Worm (Caenorhabditis elegans) whole organism, young adult: ENCODE results near the gene znf-207.

Experiments used
- C17E4.6 ChIP-seq: fragments of 200-800 bp; sonication (Bioruptor generic); IDR thresholded peaks from 2 replicates; pipeline ENCODE4 v1.3.6; 2022; ENCODE audit warnings: missing genetic modification reagents, missing genetic modification characterization, missing compliant biosample characterization
- D2030.7 ChIP-seq: fragments of 200-800 bp; sonication (Bioruptor generic); IDR thresholded peaks from 2 replicates; pipeline ENCODE4 v1.3.6; 2022; ENCODE audit warnings: missing genetic modification reagents, missing genetic modification characterization, missing compliant biosample characterization
- F22D6.2 ChIP-seq: sonication (generic microtip); optimal IDR thresholded peaks from 2 replicates; lab custom pipeline; 2016; ENCODE audit warnings: mild to moderate bottlenecking, missing genetic modification characterization, missing compliant biosample characterization
- F33H1.4 ChIP-seq: fragments of 200-800 bp; sonication (Bioruptor generic); IDR thresholded peaks from 2 replicates; pipeline ENCODE4 v1.3.6; 2022; ENCODE audit warnings: missing genetic modification reagents, missing genetic modification characterization, missing compliant biosample characterization
- F39B2.1 ChIP-seq: fragments of 200-800 bp; sonication (Bioruptor generic); IDR thresholded peaks from 2 replicates; pipeline ENCODE4 v1.3.6; 2022; ENCODE audit warnings: missing genetic modification reagents, missing genetic modification characterization, missing compliant biosample characterization
- F49E8.2 ChIP-seq: sonication (generic microtip); optimal IDR thresholded peaks from 3 replicates; lab custom pipeline; 2017; ENCODE audit warnings: missing genetic modification characterization, mild to moderate bottlenecking, missing compliant biosample characterization, antibody characterized with exemption, moderate library complexity; ENCODE audit not compliant: insufficient read depth
- F57A8.1 ChIP-seq: fragments of 200-800 bp; sonication (Bioruptor generic); optimal IDR thresholded peaks from 2 replicates; lab custom pipeline; 2018; ENCODE audit warnings: mild to moderate bottlenecking, missing genetic modification characterization, moderate library complexity, missing compliant biosample characterization
- Y53G8AR.9 ChIP-seq: fragments of 200-800 bp; sonication (Bioruptor generic); conservative IDR thresholded peaks from 2 replicates; pipeline ENCODE4 v1.3.6; 2022; ENCODE audit warnings: missing genetic modification reagents, missing genetic modification characterization, missing compliant biosample characterization
- Y79H2A.3 ChIP-seq: fragments of 200-800 bp; sonication (Bioruptor generic); conservative IDR thresholded peaks from 2 replicates; pipeline ENCODE4 v1.3.6; 2022; ENCODE audit warnings: missing genetic modification reagents, missing genetic modification characterization, missing compliant biosample characterization
- Y95B8A.8 ChIP-seq: fragments of 200-800 bp; sonication (Bioruptor generic); IDR thresholded peaks from 2 replicates; pipeline ENCODE4 v1.3.6; 2022; ENCODE audit warnings: missing genetic modification reagents, missing genetic modification characterization, missing compliant biosample characterization
- aptf-2 ChIP-seq: fragments of 200-800 bp; sonication (Bioruptor generic); conservative IDR thresholded peaks from 2 replicates; pipeline ENCODE4 v1.3.6; 2022; ENCODE audit warnings: missing genetic modification reagents, missing genetic modification characterization, missing compliant biosample characterization
- aptf-3 ChIP-seq: fragments of 200-800 bp; sonication (Bioruptor generic); IDR thresholded peaks from 2 replicates; pipeline ENCODE4 v1.3.6; 2022; ENCODE audit warnings: missing genetic modification characterization, missing compliant biosample characterization
- attf-6 ChIP-seq: fragments of 200-800 bp; sonication (Bioruptor generic); IDR thresholded peaks from 2 replicates; pipeline ENCODE4 v1.3.6; 2022; ENCODE audit warnings: missing genetic modification reagents, missing genetic modification characterization, missing compliant biosample characterization
- ceh-100 ChIP-seq: fragments of 200-800 bp; sonication (Bioruptor generic); IDR thresholded peaks from 2 replicates; pipeline ENCODE4 v1.3.6; 2022; ENCODE audit warnings: missing genetic modification reagents, missing genetic modification characterization, missing compliant biosample characterization
- dox-1 ChIP-seq: fragments of 200-800 bp; sonication (Bioruptor generic); IDR thresholded peaks from 2 replicates; pipeline ENCODE4 v1.3.6; 2022; ENCODE audit warnings: missing genetic modification reagents, missing genetic modification characterization, missing compliant biosample characterization
- efl-1 ChIP-seq: fragments of 150-350 bp; optimal IDR thresholded peaks from 2 replicates; lab custom pipeline; 2014; ENCODE audit warnings: missing biosample characterization, missing genetic modification reagents, missing genetic modification characterization
- egl-44 ChIP-seq: fragments of 200-800 bp; sonication (Bioruptor generic); IDR thresholded peaks from 2 replicates; pipeline ENCODE4 v1.3.6; 2022; ENCODE audit warnings: missing genetic modification reagents, missing genetic modification characterization, missing compliant biosample characterization
- ekl-4 ChIP-seq: fragments of 200-800 bp; sonication (Bioruptor generic); IDR thresholded peaks from 2 replicates; pipeline ENCODE4 v1.3.6; 2022; ENCODE audit warnings: missing genetic modification reagents, missing genetic modification characterization, missing compliant biosample characterization
- hlh-26 ChIP-seq: fragments of 200-800 bp; sonication (Bioruptor generic); conservative IDR thresholded peaks from 2 replicates; pipeline ENCODE4 v1.3.6; 2022; ENCODE audit warnings: missing genetic modification reagents, missing genetic modification characterization, missing compliant biosample characterization
- hmg-1.2 ChIP-seq: fragments of 200-800 bp; sonication (Bioruptor generic); IDR thresholded peaks from 2 replicates; pipeline ENCODE4 v1.3.6; 2022; ENCODE audit warnings: missing genetic modification reagents, missing genetic modification characterization, missing compliant biosample characterization
- hmg-20 ChIP-seq: fragments of 200-800 bp; sonication (Bioruptor generic); IDR thresholded peaks from 2 replicates; pipeline ENCODE4 v1.3.6; 2022; ENCODE audit warnings: missing genetic modification reagents, missing genetic modification characterization, missing compliant biosample characterization
- hsf-1 ChIP-seq: fragments of 200-800 bp; sonication (Bioruptor generic); IDR thresholded peaks from 2 replicates; pipeline ENCODE4 v1.3.6; 2022; ENCODE audit warnings: missing genetic modification reagents, missing genetic modification characterization, missing compliant biosample characterization
- let-607 ChIP-seq, 2 experiments: fragments of 200-800 bp in 1 of 2; sonication (Bioruptor generic) in 1 of 2; sonication (generic microtip) in 1 of 2; optimal IDR thresholded peaks; 2 replicates each; lab custom pipeline; 2016 to 2018; ENCODE audit warnings: mild to moderate bottlenecking in 2 of 2, missing compliant biosample characterization in 2 of 2, missing genetic modification characterization in 2 of 2, moderate library complexity in 2 of 2, missing genotype in 1 of 2
- lin-26 ChIP-seq: fragments of 200-800 bp; sonication (Bioruptor generic); IDR thresholded peaks from 2 replicates; pipeline ENCODE4 v1.3.6; 2022; ENCODE audit warnings: missing genetic modification reagents, missing genetic modification characterization, missing compliant biosample characterization
- lsl-1 ChIP-seq: fragments of 200-800 bp; sonication (Bioruptor generic); optimal IDR thresholded peaks from 2 replicates; lab custom pipeline; 2018; ENCODE audit warnings: mild to moderate bottlenecking, missing genetic modification characterization, moderate library complexity, missing compliant biosample characterization
- lsy-27 ChIP-seq: sonication (generic microtip); optimal IDR thresholded peaks from 2 replicates; lab custom pipeline; 2017; ENCODE audit warnings: missing genetic modification characterization, mild to moderate bottlenecking, missing compliant biosample characterization, antibody characterized with exemption, missing genotype, borderline replicate concordance; ENCODE audit not compliant: insufficient read depth
- madf-3 ChIP-seq: fragments of 200-800 bp; sonication (Bioruptor generic); IDR thresholded peaks from 2 replicates; pipeline ENCODE4 v1.3.6; 2022; ENCODE audit warnings: missing genetic modification reagents, missing genetic modification characterization, missing compliant biosample characterization
- madf-6 ChIP-seq: fragments of 200-800 bp; sonication (Bioruptor generic); IDR thresholded peaks from 2 replicates; pipeline ENCODE4 v1.3.6; 2022; ENCODE audit warnings: missing genetic modification reagents, missing genetic modification characterization, missing compliant biosample characterization
- madf-8 ChIP-seq: fragments of 200-800 bp; sonication (Bioruptor generic); conservative IDR thresholded peaks from 2 replicates; pipeline ENCODE4 v1.3.6; 2022; ENCODE audit warnings: missing genetic modification reagents, missing genetic modification characterization, missing compliant biosample characterization
- mes-4 ChIP-seq: sonication (generic microtip); optimal IDR thresholded peaks from 2 replicates; lab custom pipeline; 2016; ENCODE audit warnings: missing genotype, missing genetic modification characterization, missing compliant biosample characterization
- nfyb-1 ChIP-seq: fragments of 200-800 bp; sonication (Bioruptor generic); IDR thresholded peaks from 2 replicates; pipeline ENCODE4 v1.3.6; 2022; ENCODE audit warnings: missing genetic modification reagents, missing genetic modification characterization, missing compliant biosample characterization
- nhr-80 ChIP-seq: sonication (generic microtip); optimal IDR thresholded peaks from 2 replicates; lab custom pipeline; 2016; ENCODE audit warnings: missing genetic modification characterization, missing compliant biosample characterization
- pbrm-1 ChIP-seq: fragments of 200-800 bp; sonication (Bioruptor generic); IDR thresholded peaks from 2 replicates; pipeline ENCODE4 v1.3.6; 2022; ENCODE audit warnings: missing genetic modification reagents, missing genetic modification characterization, missing compliant biosample characterization
- rcor-1 ChIP-seq: fragments of 200-800 bp; sonication (Bioruptor generic); IDR thresholded peaks from 2 replicates; pipeline ENCODE4 v1.3.6; 2022; ENCODE audit warnings: missing genetic modification reagents, missing genetic modification characterization, missing compliant biosample characterization
- snpc-1.1 ChIP-seq: sonication (generic microtip); optimal IDR thresholded peaks from 2 replicates; lab custom pipeline; 2017; ENCODE audit warnings: missing genetic modification characterization, mild to moderate bottlenecking, missing compliant biosample characterization, antibody characterized with exemption, moderate library complexity, missing genotype, missing genetic modification reagents; ENCODE audit not compliant: insufficient read depth
- snpc-1.3 ChIP-seq: sonication (generic microtip); optimal IDR thresholded peaks from 2 replicates; lab custom pipeline; 2017; ENCODE audit warnings: missing genetic modification characterization, mild to moderate bottlenecking, missing compliant biosample characterization, antibody characterized with exemption, moderate library complexity, missing genotype, missing genetic modification reagents; ENCODE audit not compliant: insufficient read depth
- tbx-9 ChIP-seq: sonication (generic microtip); optimal IDR thresholded peaks from 2 replicates; lab custom pipeline; 2016; ENCODE audit warnings: borderline replicate concordance, missing genetic modification characterization, inconsistent platforms, missing compliant biosample characterization
- zim-3 ChIP-seq: sonication (generic microtip); optimal IDR thresholded peaks from 2 replicates; lab custom pipeline; 2017; ENCODE audit warnings: mild to moderate bottlenecking, missing genetic modification characterization, moderate library complexity, missing compliant biosample characterization
- ztf-25 ChIP-seq: fragments of 200-800 bp; sonication (Bioruptor generic); IDR thresholded peaks from 2 replicates; pipeline ENCODE4 v1.3.6; 2022; ENCODE audit warnings: missing genetic modification reagents, missing genetic modification characterization, missing compliant biosample characterization
- ztf-28 ChIP-seq: fragments of 200-800 bp; sonication (Bioruptor generic); IDR thresholded peaks from 2 replicates; pipeline ENCODE4 v1.3.6; 2022; ENCODE audit warnings: missing genetic modification reagents, missing genetic modification characterization, missing compliant biosample characterization
- ztf-6 ChIP-seq: fragments of 200-800 bp; sonication (Bioruptor generic); IDR thresholded peaks from 2 replicates; pipeline ENCODE4 v1.3.6; 2022; ENCODE audit warnings: missing genetic modification reagents, missing genetic modification characterization, missing compliant biosample characterization

The znf-207 gene

DNA sequence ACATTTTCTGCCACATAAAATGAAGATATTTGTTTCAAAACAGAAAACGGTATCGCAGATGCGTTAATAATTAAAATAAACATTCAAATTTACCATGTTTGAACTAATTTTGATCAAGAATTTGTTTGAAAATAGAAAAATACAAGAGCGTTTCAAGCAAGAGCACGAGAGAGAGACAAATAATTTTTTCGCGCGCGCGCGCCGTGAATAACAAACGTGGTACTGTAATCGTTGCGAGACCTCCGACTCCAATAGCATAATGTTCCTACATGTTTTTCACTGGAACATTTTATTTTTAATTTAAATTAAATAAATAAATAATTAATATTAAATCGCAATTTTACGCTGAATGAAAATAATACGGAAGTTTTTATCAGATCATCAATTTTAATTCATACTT is 26.2 kb downstream of the znf-207 start, which contains the start of gene F54E12.2 (continued):
- TF ChIP-seq F57A8.1 (GFP tag; lab: Kevin White, UChicago) (no peak), aptf-3 (GFP tag; lab: Robert Waterston, UW) (no peak), zim-3 (no peak), lsl-1 (GFP tag; lab: Kevin White, UChicago) (peak; percentile 97), F39B2.1 (peak; percentile 88; the same call in 1 of the 2 replicates), dox-1 (GFP tag; lab: Robert Waterston, UW) (peak; percentile 89), mes-4 (tag; lab: Kevin White, UChicago) (no peak), Y79H2A.3 (GFP tag; lab: Robert Waterston, UW) (peak; percentile 90), snpc-1.3 (tag; lab: Kevin White, UChicago) (peak; percentile 88), hlh-26 (no peak), lin-26 (GFP tag; lab: Robert Waterston, UW) (peak; percentile 67), F33H1.4 (GFP tag; lab: Robert Waterston, UW) (peak; percentile 99), ztf-28 (GFP tag; lab: Robert Waterston, UW) (peak; percentile 82; the same call in 1 of the 2 replicates), D2030.7 (GFP tag; lab: Robert Waterston, UW) (peak; percentile 98), F22D6.2 (tag; lab: Kevin White, UChicago) (no peak), nhr-80 (no peak), snpc-1.1 (tag; lab: Kevin White, UChicago) (peak; percentile 56), C17E4.6 (peak; percentile 65; the same call in 1 of the 2 replicates), pbrm-1 (peak; percentile 78)
- TF ChIP-seq, all 124 proteins: peak for 44

DNA sequence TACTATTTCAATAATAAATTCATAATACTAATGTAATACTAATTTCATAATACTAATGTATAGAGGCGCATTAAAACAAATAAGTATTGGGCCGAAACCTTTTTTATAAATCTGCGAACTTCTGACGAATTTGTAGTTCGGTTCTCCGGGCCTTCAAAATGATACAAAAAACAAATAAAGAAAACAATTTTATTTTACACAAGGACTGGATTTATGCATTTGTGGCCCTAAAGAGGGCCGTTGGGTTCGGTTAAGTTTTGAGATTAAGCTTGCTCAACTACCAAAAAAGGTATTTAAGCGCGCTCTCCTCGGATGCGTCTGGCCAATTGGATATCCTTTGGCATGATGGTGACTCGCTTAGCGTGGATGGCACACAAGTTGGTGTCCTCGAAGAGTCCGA is 26.8 kb downstream of the znf-207 start:
- peak; percentile 22; the same call in 1 of the 2 replicates for TF ChIP-seq ceh-100 (GFP tag; lab: Robert Waterston, UW)
- peak; percentile 55 for TF ChIP-seq rcor-1 (GFP tag; lab: Robert Waterston, UW)
- TF ChIP-seq hmg-1.2 (GFP tag; lab: Robert Waterston, UW) = peak; percentile 36; the same call in 1 of the 2 replicates
- peak; percentile 74; the same call in 1 of the 2 replicates for TF ChIP-seq Y95B8A.8 (GFP tag; lab: Robert Waterston, UW)
- peak; percentile 63 for TF ChIP-seq dox-1 (GFP tag; lab: Robert Waterston, UW)
- peak; percentile 32; the same call in 1 of the 2 replicates for TF ChIP-seq F33H1.4 (GFP tag; lab: Robert Waterston, UW)
- TF ChIP-seq ekl-4 (GFP tag; lab: Robert Waterston, UW) = peak; percentile 82
- peak; percentile 83 for TF ChIP-seq attf-6 (GFP tag; lab: Robert Waterston, UW)
- TF ChIP-seq madf-6 (GFP tag; lab: Robert Waterston, UW) = peak; percentile 70
- peak; percentile 90 for TF ChIP-seq F39B2.1
- peak; percentile 66 for TF ChIP-seq Y53G8AR.9 (GFP tag; lab: Robert Waterston, UW)
- TF ChIP-seq ztf-25 (GFP tag; lab: Robert Waterston, UW) = 0 out of 2 replicates have a peak, but pooled peaks have one; percentile 23
- TF ChIP-seq hsf-1 (GFP tag; lab: Robert Waterston, UW) = peak; percentile 63
- 0 out of 2 replicates have a peak, but pooled peaks have one; percentile 16 for TF ChIP-seq madf-3
- peak; percentile 82 for TF ChIP-seq egl-44
- peak; percentile 85 for TF ChIP-seq lin-26 (GFP tag; lab: Robert Waterston, UW)
- TF ChIP-seq, all 124 proteins: peak for 16; not testable (repeated sequence) for 108

DNA sequence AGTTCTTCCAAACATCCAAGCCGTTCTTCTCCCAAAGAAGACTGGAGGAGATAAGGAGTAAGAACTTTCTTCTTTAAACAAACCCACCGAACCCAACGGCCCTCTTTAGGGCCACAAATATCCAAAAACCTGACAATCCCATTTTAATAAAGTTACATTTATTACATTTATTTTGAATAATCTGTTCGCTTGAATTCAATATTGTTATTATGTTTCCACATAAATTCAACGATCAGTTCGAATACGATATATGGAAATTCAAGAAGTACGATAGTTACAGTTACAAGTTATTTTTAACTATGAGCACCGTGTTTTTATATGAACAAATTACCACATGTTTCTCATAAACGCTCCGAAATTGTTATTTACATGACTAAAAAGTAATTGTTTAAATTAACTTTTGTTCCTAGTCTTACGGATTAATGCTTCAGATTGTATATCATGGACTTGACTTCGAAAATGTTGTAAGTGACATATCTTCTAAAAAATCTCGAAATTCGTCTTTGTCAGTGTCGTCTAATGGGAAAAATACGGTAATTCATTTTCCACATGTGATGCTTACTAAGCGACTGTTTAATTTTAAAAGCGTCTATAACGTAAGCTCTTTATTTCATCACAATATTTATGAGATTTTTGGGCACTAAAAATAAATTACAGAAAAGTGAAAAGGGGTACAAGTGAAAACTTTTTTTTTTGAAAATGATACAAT is 30.1 kb downstream of the znf-207 start:
- TF ChIP-seq aptf-2 = no peak
- no peak for TF ChIP-seq lsy-27
- no peak for TF ChIP-seq let-607 (tag; optimal IDR thresholded peaks at IDR 0.05; lab: Kevin White, UChicago)
- peak; percentile 63 for TF ChIP-seq Y53G8AR.9 (GFP tag; lab: Robert Waterston, UW)
- TF ChIP-seq nfyb-1 (GFP tag; lab: Robert Waterston, UW) = peak; percentile 78
- TF ChIP-seq tbx-9 (tag; lab: Kevin White, UChicago) = no peak
- TF ChIP-seq F33H1.4 (GFP tag; lab: Robert Waterston, UW) = no peak; the same call in 1 of the 2 replicates
- TF ChIP-seq snpc-1.1 (tag; lab: Kevin White, UChicago) = peak; percentile 6
- TF ChIP-seq ztf-6 (GFP tag; lab: Robert Waterston, UW) = no peak
- peak; percentile 39; the same call in 1 of the 2 replicates for TF ChIP-seq ceh-100 (GFP tag; lab: Robert Waterston, UW)
- TF ChIP-seq efl-1 (GFP tag; lab: Kevin White, UChicago) = peak; percentile 2
- 0 out of 2 replicates have a peak, but pooled peaks have one; percentile 2 for TF ChIP-seq hmg-20
- TF ChIP-seq D2030.7 (GFP tag; lab: Robert Waterston, UW) = peak; percentile 51
- peak; percentile 37; the same call in 1 of the 2 replicates for TF ChIP-seq rcor-1 (GFP tag; lab: Robert Waterston, UW)
- TF ChIP-seq F49E8.2 = peak; percentile 60
- TF ChIP-seq dox-1 (GFP tag; lab: Robert Waterston, UW) = peak; percentile 81
- peak; percentile 17; the same call in 1 of the 2 replicates for TF ChIP-seq madf-8 (GFP tag; lab: Robert Waterston, UW)
